Worm (Caenorhabditis elegans) whole organism, L2 larva: ENCODE measurements around the gene F25E5.16.
A peak's percentile ranks its signal among the peaks of the same experiment; 100 is the strongest.

Experiments used
- C34F6.9 ChIP-seq: fragments of 150-350 bp; optimal IDR thresholded peaks from 2 replicates; lab custom pipeline; 2014; ENCODE audit warnings: missing biosample characterization, missing genetic modification characterization
- F13H6.1 ChIP-seq: sonication (generic microtip); optimal IDR thresholded peaks from 2 replicates; lab custom pipeline; 2016; ENCODE audit warnings: missing genetic modification characterization, missing compliant biosample characterization
- R02D3.7 ChIP-seq: fragments of 150-350 bp; optimal IDR thresholded peaks from 2 replicates; lab custom pipeline; 2014; ENCODE audit warnings: missing biosample characterization, missing genetic modification characterization
- Y55F3AM.14 ChIP-seq: fragments of 200-800 bp; sonication (Bioruptor generic); optimal IDR thresholded peaks from 2 replicates; lab custom pipeline; 2018; ENCODE audit warnings: mild to moderate bottlenecking, missing genetic modification characterization, missing compliant biosample characterization
- ZK546.5 ChIP-seq: sonication (generic microtip); optimal IDR thresholded peaks from 2 replicates; lab custom pipeline; 2017; ENCODE audit warnings: missing biosample characterization, missing genetic modification characterization
- alr-1 ChIP-seq: fragments of 150-350 bp; optimal IDR thresholded peaks from 2 replicates; lab custom pipeline; 2014; ENCODE audit warnings: missing biosample characterization, missing genetic modification characterization
- aly-2 ChIP-seq: fragments of 150-350 bp; optimal IDR thresholded peaks from 2 replicates; lab custom pipeline; 2014; ENCODE audit warnings: missing biosample characterization, missing genetic modification characterization
- ama-1 ChIP-seq: fragments of 150-350 bp; optimal IDR thresholded peaks from 2 replicates; lab custom pipeline; 2018; ENCODE audit warnings: inconsistent platforms
- blmp-1 ChIP-seq: sonication (generic microtip); optimal IDR thresholded peaks from 2 replicates; lab custom pipeline; 2017; ENCODE audit warnings: missing genetic modification characterization, mild to moderate bottlenecking, missing compliant biosample characterization, antibody characterized with exemption, moderate library complexity; ENCODE audit not compliant: insufficient read depth
- ceh-82 ChIP-seq: fragments of 150-350 bp; optimal IDR thresholded peaks from 2 replicates; lab custom pipeline; 2014; ENCODE audit warnings: missing biosample characterization, missing genetic modification characterization
- crh-2 ChIP-seq: sonication (generic microtip); optimal IDR thresholded peaks from 2 replicates; lab custom pipeline; 2017; ENCODE audit warnings: missing biosample characterization, missing genetic modification characterization
- dmd-4 ChIP-seq: sonication (generic microtip); optimal IDR thresholded peaks from 2 replicates; lab custom pipeline; 2017; ENCODE audit warnings: missing biosample characterization, missing genetic modification characterization
- egl-27 ChIP-seq: sonication (generic microtip); optimal IDR thresholded peaks from 3 replicates; lab custom pipeline; 2017; ENCODE audit warnings: missing biosample characterization, missing genetic modification reagents, missing genetic modification characterization
- elt-3 ChIP-seq: sonication (generic microtip); optimal IDR thresholded peaks from 2 replicates; lab custom pipeline; 2017; ENCODE audit warnings: missing biosample characterization, missing genetic modification characterization
- fos-1 ChIP-seq: fragments of 150-350 bp; optimal IDR thresholded peaks from 2 replicates; lab custom pipeline; 2014; ENCODE audit warnings: missing biosample characterization, missing genetic modification characterization
- gmeb-1 ChIP-seq: fragments of 150-350 bp; optimal IDR thresholded peaks from 2 replicates; lab custom pipeline; 2014; ENCODE audit warnings: missing biosample characterization, missing genetic modification characterization
- lin-11 ChIP-seq: fragments of 150-350 bp; sonication (generic microtip); optimal IDR thresholded peaks from 2 replicates; lab custom pipeline; 2014; ENCODE audit warnings: missing biosample characterization, missing genetic modification characterization, inconsistent platforms, mixed read lengths
- lin-13 ChIP-seq: fragments of 150-350 bp; optimal IDR thresholded peaks from 2 replicates; lab custom pipeline; 2014; ENCODE audit warnings: missing biosample characterization, missing genetic modification reagents, missing genetic modification characterization
- lin-39 ChIP-seq: fragments of 150-350 bp; optimal IDR thresholded peaks from 2 replicates; lab custom pipeline; 2014; ENCODE audit warnings: missing biosample characterization, missing genetic modification reagents, missing genetic modification characterization
- mdl-1 ChIP-seq, 2 experiments: fragments of 150-350 bp in 1 of 2; sonication (generic microtip) in 1 of 2; optimal IDR thresholded peaks; 2 replicates each; lab custom pipeline; 2017; ENCODE audit warnings: missing biosample characterization in 2 of 2, missing genetic modification characterization in 2 of 2
- nhr-10 ChIP-seq: sonication (generic microtip); optimal IDR thresholded peaks from 2 replicates; lab custom pipeline; 2017; ENCODE audit warnings: missing biosample characterization, missing genetic modification characterization
- nhr-11 ChIP-seq: fragments of 150-350 bp; optimal IDR thresholded peaks from 2 replicates; lab custom pipeline; 2014; ENCODE audit warnings: missing biosample characterization, missing genetic modification characterization
- nhr-12 ChIP-seq: fragments of 150-350 bp; optimal IDR thresholded peaks from 2 replicates; lab custom pipeline; 2014; ENCODE audit warnings: missing biosample characterization, missing genetic modification characterization
- nhr-21 ChIP-seq: fragments of 150-350 bp; optimal IDR thresholded peaks from 2 replicates; lab custom pipeline; 2014; ENCODE audit warnings: missing biosample characterization, missing genetic modification characterization
- nhr-23 ChIP-seq: fragments of 150-350 bp; optimal IDR thresholded peaks from 2 replicates; lab custom pipeline; 2014; ENCODE audit warnings: missing biosample characterization, missing genetic modification reagents, missing genetic modification characterization
- nhr-237 ChIP-seq: fragments of 150-350 bp; optimal IDR thresholded peaks from 2 replicates; lab custom pipeline; 2014; ENCODE audit warnings: missing biosample characterization, missing genetic modification characterization
- nhr-25 ChIP-seq: fragments of 150-350 bp; sonication (generic microtip); optimal IDR thresholded peaks from 3 replicates; lab custom pipeline; 2014; ENCODE audit warnings: missing biosample characterization, missing genetic modification characterization
- nhr-77 ChIP-seq: fragments of 150-350 bp; optimal IDR thresholded peaks from 2 replicates; lab custom pipeline; 2014; ENCODE audit warnings: missing biosample characterization, missing genetic modification characterization
- peb-1 ChIP-seq: fragments of 150-350 bp; optimal IDR thresholded peaks from 2 replicates; lab custom pipeline; 2014; ENCODE audit warnings: missing biosample characterization, missing genetic modification characterization
- skn-1 ChIP-seq: sonication (generic microtip); optimal IDR thresholded peaks from 2 replicates; lab custom pipeline; 2017; ENCODE audit warnings: missing biosample characterization, missing genetic modification characterization
- sma-9 ChIP-seq, 2 experiments: fragments of 150-350 bp in 1 of 2; sonication (generic microtip) in 1 of 2; optimal IDR thresholded peaks; 2 replicates each; lab custom pipeline; 2014 to 2016; ENCODE audit warnings: missing genetic modification characterization in 2 of 2, mild to moderate bottlenecking in 1 of 2, missing biosample characterization in 1 of 2, missing compliant biosample characterization in 1 of 2, missing genetic modification reagents in 1 of 2, moderate library complexity in 1 of 2
- snpc-4 ChIP-seq: fragments of 150-350 bp; optimal IDR thresholded peaks from 2 replicates; lab custom pipeline; 2014; ENCODE audit warnings: missing biosample characterization, missing genetic modification characterization
- unc-39 ChIP-seq: fragments of 150-350 bp; optimal IDR thresholded peaks from 2 replicates; lab custom pipeline; 2014; ENCODE audit warnings: missing biosample characterization, missing genetic modification characterization
- unc-55 ChIP-seq: fragments of 150-350 bp; sonication (generic microtip); optimal IDR thresholded peaks from 3 replicates; lab custom pipeline; 2014; ENCODE audit warnings: missing biosample characterization, missing genetic modification reagents, missing genetic modification characterization
- zag-1 ChIP-seq: fragments of 150-350 bp; optimal IDR thresholded peaks from 2 replicates; lab custom pipeline; 2014; ENCODE audit warnings: missing biosample characterization, missing genetic modification characterization
- ztf-1 ChIP-seq: fragments of 200-800 bp; sonication (Bioruptor generic); conservative IDR thresholded peaks from 2 replicates; pipeline ENCODE4 v1.3.6; 2022; ENCODE audit warnings: missing genetic modification characterization, missing compliant biosample characterization
- ztf-11 ChIP-seq: sonication (generic microtip); optimal IDR thresholded peaks from 2 replicates; lab custom pipeline; 2017; ENCODE audit warnings: missing biosample characterization, missing genetic modification characterization

The F25E5.16 gene

ce11 chrV:7437985-7438384 lies at the start of gene F25E5.16:
Gene F25E5.16, plus strand, starts transcription at chrV:7438285.
- no peak for TF ChIP-seq alr-1 (tag; lab: Kevin White, UChicago)
- TF ChIP-seq snpc-4 (tag; lab: Kevin White, UChicago), result no peak
- no peak for TF ChIP-seq nhr-21 (tag; lab: Kevin White, UChicago)
- no peak for TF ChIP-seq nhr-10 (tag; lab: Kevin White, UChicago)
- TF ChIP-seq egl-27 (tag; lab: Kevin White, UChicago), result no peak
- TF ChIP-seq lin-39, result no peak
- TF ChIP-seq peb-1, result no peak
- TF ChIP-seq nhr-23 (tag; lab: Kevin White, UChicago), result no peak
- no peak for TF ChIP-seq dmd-4 (tag; lab: Kevin White, UChicago)
- TF ChIP-seq ztf-1 (GFP tag; lab: Robert Waterston, UW), result no peak
- no peak for TF ChIP-seq fos-1 (tag; lab: Kevin White, UChicago)
- TF ChIP-seq gmeb-1 (tag; lab: Kevin White, UChicago), result no peak
- TF ChIP-seq unc-55 (GFP tag; lab: Kevin White, UChicago), result no peak
- TF ChIP-seq sma-9 (GFP tag; optimal IDR thresholded peaks at IDR 0.05; lab: Kevin White, UChicago), result no peak
- TF ChIP-seq sma-9 (tag; optimal IDR thresholded peaks at IDR 0.05; lab: Kevin White, UChicago), result no peak
- no peak for TF ChIP-seq unc-39 (tag; lab: Kevin White, UChicago)
- TF ChIP-seq nhr-77, result no peak
- TF ChIP-seq nhr-11, result no peak
- TF ChIP-seq zag-1, result no peak
- no peak for TF ChIP-seq ama-1 (lab: Kevin White, UChicago)
- TF ChIP-seq lin-13 (GFP tag; lab: Kevin White, UChicago), result no peak

DNA sequence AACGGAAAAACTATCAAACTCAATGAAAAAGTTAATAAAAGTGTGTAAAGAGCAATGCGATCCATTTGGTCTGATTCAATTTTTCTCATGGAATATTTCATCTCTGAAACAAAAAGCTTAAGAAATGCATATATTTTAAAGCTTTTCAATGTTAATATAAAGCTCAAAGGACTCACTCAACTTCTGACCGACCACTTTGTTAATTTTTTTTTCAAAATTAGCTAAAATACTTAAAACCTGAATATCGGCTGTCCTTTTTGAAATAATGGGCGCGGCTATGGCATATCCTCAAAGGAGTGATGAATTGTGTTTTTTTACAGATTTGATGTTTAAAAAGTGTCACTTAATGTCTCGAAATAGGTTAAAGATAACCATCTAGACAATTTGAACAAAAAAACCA lies 48.3 kb upstream of the F25E5.16 start, which contains the start of gene C02H6.1:
Gene C02H6.1 (minus strand): TSS at position 101 of the 400 bp plus-strand sequence.
- TF ChIP-seq nhr-77 (no peak), nhr-12 (no peak), fos-1 (tag; lab: Kevin White, UChicago) (no peak), nhr-25 (tag; lab: Kevin White, UChicago) (no peak), ztf-1 (GFP tag; lab: Robert Waterston, UW) (no peak), blmp-1 (no peak), lin-39 (no peak), unc-39 (tag; lab: Kevin White, UChicago) (no peak)

DNA sequence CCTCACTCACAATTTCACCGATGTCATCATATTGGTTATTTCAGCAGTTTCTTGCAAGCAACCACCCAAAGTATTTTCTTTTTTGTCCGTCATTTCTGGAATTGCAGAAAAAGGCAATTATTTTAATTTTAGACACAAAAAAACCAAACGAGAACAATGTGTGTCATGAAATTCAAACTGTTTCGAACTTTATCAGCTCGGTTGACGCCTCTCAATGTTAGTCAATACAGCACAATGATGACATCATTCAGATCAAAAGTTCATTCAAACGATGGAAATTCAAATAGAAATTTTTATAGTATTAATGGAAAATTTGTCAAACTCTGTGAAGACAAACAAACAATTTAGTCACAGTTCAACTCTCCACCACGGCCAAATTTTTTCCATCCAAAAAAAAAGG lies 46.2 kb upstream of the F25E5.16 start, which contains the start of gene fbxa-105:
Gene fbxa-105 (minus strand): TSS at position 97 of the 400 bp plus-strand sequence.
- no peak for TF ChIP-seq nhr-237 (tag; lab: Kevin White, UChicago)
- peak; percentile 70 for TF ChIP-seq fos-1 (tag; lab: Kevin White, UChicago)

DNA sequence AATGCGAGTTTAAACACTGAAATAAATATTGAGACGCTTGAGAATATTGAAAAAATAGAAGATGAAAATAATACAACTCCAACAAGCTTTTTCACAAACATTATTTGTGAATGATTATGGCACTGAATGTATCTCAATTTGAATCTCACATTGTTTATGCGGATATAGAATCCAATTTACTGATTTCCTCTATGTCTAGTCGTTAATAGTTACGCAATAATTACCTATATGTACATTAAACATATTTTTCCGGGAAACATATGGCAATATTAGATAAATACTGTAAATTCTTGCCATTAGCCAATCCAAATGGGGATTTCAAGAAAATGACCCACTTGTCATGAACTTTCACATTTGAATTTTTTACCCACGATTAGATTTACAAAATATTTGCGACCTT lies 42.7 kb upstream of the F25E5.16 start, which contains the start of gene srx-9:
Gene srx-9 (minus strand): TSS at position 101 of the 400 bp plus-strand sequence.
- TF ChIP-seq lin-11, result no peak
- TF ChIP-seq skn-1 (tag; lab: Kevin White, UChicago), result no peak
- no peak for TF ChIP-seq snpc-4 (tag; lab: Kevin White, UChicago)
- no peak for TF ChIP-seq R02D3.7 (tag; lab: Kevin White, UChicago)
- no peak for TF ChIP-seq Y55F3AM.14 (GFP tag; lab: Kevin White, UChicago)
- no peak for TF ChIP-seq elt-3 (tag; lab: Kevin White, UChicago)
- no peak for TF ChIP-seq nhr-237 (tag; lab: Kevin White, UChicago)
- TF ChIP-seq nhr-10 (tag; lab: Kevin White, UChicago), result no peak
- no peak for TF ChIP-seq aly-2
- no peak for TF ChIP-seq ztf-11
- no peak for TF ChIP-seq peb-1
- no peak for TF ChIP-seq unc-55 (GFP tag; lab: Kevin White, UChicago)
- TF ChIP-seq nhr-77, result no peak
- no peak for TF ChIP-seq F13H6.1 (tag; lab: Kevin White, UChicago)
- no peak for TF ChIP-seq nhr-21 (tag; lab: Kevin White, UChicago)

DNA sequence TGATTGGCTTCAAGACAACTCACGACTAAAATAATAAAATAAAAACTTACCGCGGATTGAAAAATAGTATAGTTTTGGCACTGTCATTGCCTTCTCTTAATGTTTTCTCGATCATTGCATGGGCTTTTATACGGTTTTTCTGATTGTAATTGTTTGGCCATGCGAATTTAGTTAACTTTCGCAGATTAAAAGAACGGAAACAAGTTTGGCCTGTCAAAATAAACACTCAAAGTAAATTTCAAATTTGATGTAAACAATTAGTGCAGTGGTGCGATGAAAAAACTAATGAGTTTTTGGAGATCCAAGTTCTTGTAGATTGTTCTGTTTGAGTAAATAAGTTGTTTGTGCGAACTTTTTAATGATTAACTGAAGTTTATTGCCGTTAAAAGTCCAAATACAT lies 38.9 kb upstream of the F25E5.16 start, which contains the start of gene gst-41:
Gene gst-41 (minus strand): TSS at position 101 of the 400 bp plus-strand sequence.
- TF ChIP-seq nhr-21 (tag; lab: Kevin White, UChicago) (no peak), mdl-1 (tag; optimal IDR thresholded peaks at IDR 0.05; lab: Kevin White, UChicago) (no peak), zag-1 (no peak), nhr-23 (tag; lab: Kevin White, UChicago) (no peak), C34F6.9 (tag; lab: Kevin White, UChicago) (no peak), lin-11 (no peak), elt-3 (tag; lab: Kevin White, UChicago) (no peak), lin-39 (no peak), crh-2 (tag; lab: Kevin White, UChicago) (no peak), snpc-4 (tag; lab: Kevin White, UChicago) (no peak), ztf-11 (no peak), ZK546.5 (tag; lab: Kevin White, UChicago) (no peak), ceh-82 (tag; lab: Kevin White, UChicago) (no peak)
- TF ChIP-seq, all 48 proteins: peak for 0
